Fruit fly (Drosophila melanogaster) Kc167 (cell line): ENCODE data around the gene CG14947.

Experiments
- Myc ChIP-seq: fragments of >200 bp; optimal IDR thresholded peaks from 2 replicates; lab custom pipeline; 2017; ENCODE audit warnings: missing external identifiers
- Sin3A ChIP-seq: fragments of >200 bp; optimal IDR thresholded peaks from 2 replicates; lab custom pipeline; 2018; ENCODE audit warnings: missing external identifiers
- h ChIP-seq: fragments of >200 bp; optimal IDR thresholded peaks from 3 replicates; lab custom pipeline; 2018; ENCODE audit warnings: missing external identifiers
- psq ChIP-seq: fragments of >200 bp; optimal IDR thresholded peaks from 2 replicates; lab custom pipeline; 2017; ENCODE audit warnings: missing external identifiers

dm6 chr2L:12093652-12094051 is 17.8 kb downstream of the CG14947 start:
- TF ChIP-seq h (no peak), Myc (lab: Kevin White, UChicago) (no peak), psq (lab: Kevin White, UChicago) (no peak), Sin3A (lab: Kevin White, UChicago) (no peak)
